Fruit fly (Drosophila melanogaster) whole organism, embryonic: Measurements from ENCODE around the gene CG3517.

Experiments
- B-H1 ChIP-seq: fragments of 200-800 bp; sonication (Bioruptor generic); IDR thresholded peaks from 3 replicates; pipeline ENCODE4 v1.3.6; 2022; ENCODE audit warnings: missing biosample characterization, missing genetic modification characterization
- B-H2 ChIP-seq: fragments of 200-800 bp; sonication (Bioruptor generic); optimal IDR thresholded peaks from 2 replicates; lab custom pipeline; 2018; ENCODE audit warnings: missing biosample characterization, mild to moderate bottlenecking, missing genetic modification characterization
- CG10274 ChIP-seq: fragments of 200-800 bp; sonication (Bioruptor generic); optimal IDR thresholded peaks from 3 replicates; lab custom pipeline; 2017; ENCODE audit warnings: missing biosample characterization, mild to moderate bottlenecking, missing genetic modification characterization
- CG10959 ChIP-seq: fragments of 200-800 bp; sonication (Bioruptor generic); IDR thresholded peaks from 2 replicates; pipeline ENCODE4 v1.3.6; 2022; ENCODE audit warnings: missing biosample characterization, missing genetic modification characterization
- CG10979 ChIP-seq: fragments of 200-800 bp; sonication (Bioruptor generic); optimal IDR thresholded peaks from 2 replicates; lab custom pipeline; 2018; ENCODE audit warnings: missing biosample characterization, mild to moderate bottlenecking, missing genetic modification characterization, moderate library complexity
- CG12155 ChIP-seq: fragments of 200-800 bp; sonication (Bioruptor generic); optimal IDR thresholded peaks from 3 replicates; lab custom pipeline; 2016; ENCODE audit warnings: missing biosample characterization, missing genetic modification characterization
- CG13287 ChIP-seq: fragments of 200-800 bp; sonication (Bioruptor generic); IDR thresholded peaks from 2 replicates; pipeline ENCODE4 v1.3.6; 2022; ENCODE audit warnings: missing biosample characterization, missing genetic modification characterization; ENCODE audit not compliant: partially characterized antibody
- CG1602 ChIP-seq: fragments of 200-800 bp; sonication (Bioruptor generic); optimal IDR thresholded peaks from 3 replicates; lab custom pipeline; 2016; ENCODE audit warnings: missing biosample characterization, missing genetic modification characterization
- CG16813 ChIP-seq: fragments of 200-800 bp; sonication (Bioruptor generic); IDR thresholded peaks from 3 replicates; pipeline ENCODE4 v1.3.6; 2022; ENCODE audit warnings: missing biosample characterization, missing genetic modification characterization; ENCODE audit not compliant: partially characterized antibody
- CG1832 ChIP-seq: fragments of 200-800 bp; sonication (Bioruptor generic); optimal IDR thresholded peaks from 2 replicates; lab custom pipeline; 2017; ENCODE audit warnings: missing biosample characterization, mild to moderate bottlenecking, missing genetic modification characterization, inconsistent platforms
- CG30020 ChIP-seq: fragments of 200-800 bp; optimal IDR thresholded peaks from 2 replicates; lab custom pipeline; 2019; ENCODE audit warnings: missing biosample characterization, mild to moderate bottlenecking, missing genetic modification characterization, moderate library complexity
- CG3163 ChIP-seq: fragments of 200-800 bp; sonication (Bioruptor generic); optimal IDR thresholded peaks from 3 replicates; lab custom pipeline; 2016; ENCODE audit warnings: missing biosample characterization, missing genetic modification characterization
- CG4730 ChIP-seq: fragments of 200-800 bp; sonication (Bioruptor generic); IDR thresholded peaks from 2 replicates; pipeline ENCODE4 v1.3.6; 2022; ENCODE audit warnings: missing biosample characterization, missing genetic modification characterization
- CG4820 ChIP-seq: fragments of 200-800 bp; sonication (Bioruptor generic); optimal IDR thresholded peaks from 3 replicates; lab custom pipeline; 2016; ENCODE audit warnings: missing biosample characterization, missing genetic modification characterization
- CG5953 ChIP-seq: fragments of 200-800 bp; sonication (Bioruptor generic); IDR thresholded peaks from 2 replicates; pipeline ENCODE4 v1.3.6; 2022; ENCODE audit warnings: missing biosample characterization, missing genetic modification characterization
- CG6683 ChIP-seq: fragments of 200-800 bp; sonication (Bioruptor generic); optimal IDR thresholded peaks from 2 replicates; lab custom pipeline; 2017; ENCODE audit warnings: missing biosample characterization, mild to moderate bottlenecking, missing genetic modification characterization, missing genetic modification reagents
- CG6765 ChIP-seq: fragments of 200-800 bp; sonication (Bioruptor generic); optimal IDR thresholded peaks from 3 replicates; lab custom pipeline; 2017; ENCODE audit warnings: missing biosample characterization, mild to moderate bottlenecking, missing genetic modification characterization
- CG6813 ChIP-seq: fragments of 200-800 bp; sonication (Bioruptor generic); optimal IDR thresholded peaks from 2 replicates; lab custom pipeline; 2017; ENCODE audit warnings: missing biosample characterization, missing genetic modification characterization, mild to moderate bottlenecking, moderate library complexity, missing genetic modification reagents
- CG7271 ChIP-seq: fragments of 200-800 bp; sonication (Bioruptor generic); optimal IDR thresholded peaks from 2 replicates; lab custom pipeline; 2018; ENCODE audit warnings: missing biosample characterization, mild to moderate bottlenecking, missing genetic modification characterization, moderate library complexity
- CG8290 ChIP-seq, 3 experiments: fragments of 200-800 bp; sonication (Bioruptor generic); optimal IDR thresholded peaks; 2 replicates each; lab custom pipeline; 2016 to 2019; ENCODE audit warnings: missing biosample characterization in 3 of 3, missing genetic modification characterization in 3 of 3, mild to moderate bottlenecking in 2 of 3, moderate library complexity in 1 of 3
- CG8765 ChIP-seq: fragments of 200-800 bp; sonication (Bioruptor generic); IDR thresholded peaks from 2 replicates; pipeline ENCODE4 v1.3.6; 2022; ENCODE audit warnings: missing biosample characterization, missing genetic modification characterization
- Dip3 ChIP-seq: fragments of 200-800 bp; sonication (Bioruptor generic); optimal IDR thresholded peaks from 3 replicates; lab custom pipeline; 2016; ENCODE audit warnings: missing biosample characterization, missing genetic modification characterization
- Drgx ChIP-seq: fragments of 200-800 bp; sonication (Bioruptor generic); IDR thresholded peaks from 2 replicates; pipeline ENCODE4 v1.3.6; 2022; ENCODE audit warnings: missing biosample characterization, missing genetic modification characterization
- Elba2 ChIP-seq: fragments of 200-800 bp; sonication (Bioruptor generic); optimal IDR thresholded peaks from 3 replicates; lab custom pipeline; 2016; ENCODE audit warnings: missing biosample characterization, missing genetic modification characterization
- MBD-R2 ChIP-seq: fragments of 200-800 bp; sonication (Bioruptor generic); IDR thresholded peaks from 2 replicates; pipeline ENCODE4 v1.3.6; 2022; ENCODE audit warnings: missing biosample characterization, missing genetic modification characterization
- MESR4 ChIP-seq: fragments of 200-800 bp; sonication (Bioruptor generic); optimal IDR thresholded peaks from 2 replicates; lab custom pipeline; 2018; ENCODE audit warnings: missing biosample characterization, mild to moderate bottlenecking, missing genetic modification characterization, moderate library complexity
- Nf-YC ChIP-seq: fragments of 200-800 bp; optimal IDR thresholded peaks from 3 replicates; lab custom pipeline; 2019; ENCODE audit warnings: missing biosample characterization, mild to moderate bottlenecking, missing genetic modification characterization, moderate library complexity
- Scr ChIP-seq: fragments of 200-800 bp; sonication (Bioruptor generic); IDR thresholded peaks from 2 replicates; pipeline ENCODE4 v1.3.6; 2022; ENCODE audit warnings: missing biosample characterization, missing genetic modification characterization; ENCODE audit not compliant: partially characterized antibody
- Sin3A ChIP-seq: fragments of >200 bp; optimal IDR thresholded peaks from 2 replicates; lab custom pipeline; 2018
- ara ChIP-seq: fragments of 200-800 bp; sonication (Bioruptor generic); IDR thresholded peaks from 2 replicates; pipeline ENCODE4 v1.3.6; 2022; ENCODE audit warnings: missing biosample characterization, missing genetic modification characterization
- ato ChIP-seq: fragments of 200-800 bp; sonication (Bioruptor generic); IDR thresholded peaks from 2 replicates; pipeline ENCODE4 v1.3.6; 2022; ENCODE audit warnings: missing biosample characterization, missing genetic modification characterization; ENCODE audit not compliant: partially characterized antibody
- btn ChIP-seq: fragments of 200-800 bp; sonication (Bioruptor generic); optimal IDR thresholded peaks from 2 replicates; lab custom pipeline; 2016; ENCODE audit warnings: missing biosample characterization, missing genetic modification characterization
- ftz-f1 ChIP-seq: fragments of 200-800 bp; sonication (Bioruptor generic); optimal IDR thresholded peaks from 2 replicates; lab custom pipeline; 2016; ENCODE audit warnings: missing biosample characterization, missing genetic modification characterization
- grau ChIP-seq: fragments of 200-800 bp; optimal IDR thresholded peaks from 3 replicates; lab custom pipeline; 2019; ENCODE audit warnings: missing biosample characterization, mild to moderate bottlenecking, missing genetic modification characterization, moderate library complexity
- hbn ChIP-seq: fragments of 200-800 bp; sonication (Bioruptor generic); IDR thresholded peaks from 2 replicates; pipeline ENCODE4 v1.3.6; 2022; ENCODE audit warnings: missing biosample characterization, missing genetic modification characterization; ENCODE audit not compliant: partially characterized antibody
- hkb ChIP-seq, 2 experiments: fragments of 200-800 bp in 1 of 2; fragments of >200 bp in 1 of 2; sonication (Bioruptor generic) in 1 of 2; IDR thresholded peaks in 1 of 2; optimal IDR thresholded peaks in 1 of 2; 2 replicates each; pipeline versions ENCODE4 v1.3.6 to Lab custom; 2017 to 2022; ENCODE audit warnings: missing biosample characterization in 1 of 2, missing genetic modification characterization in 1 of 2
- ind ChIP-seq: fragments of 200-800 bp; sonication (Bioruptor generic); optimal IDR thresholded peaks from 3 replicates; lab custom pipeline; 2016; ENCODE audit warnings: missing biosample characterization, missing genetic modification characterization
- ken ChIP-seq: fragments of 200-800 bp; sonication (Bioruptor generic); IDR thresholded peaks from 3 replicates; pipeline ENCODE4 v1.3.6; 2022; ENCODE audit warnings: missing biosample characterization, missing genetic modification characterization
- lmd ChIP-seq: fragments of 200-800 bp; sonication (Bioruptor generic); IDR thresholded peaks from 2 replicates; pipeline ENCODE4 v1.3.6; 2022; ENCODE audit warnings: missing biosample characterization, missing genetic modification characterization
- mirr ChIP-seq: fragments of 200-800 bp; sonication (Bioruptor generic); optimal IDR thresholded peaks from 3 replicates; lab custom pipeline; 2018; ENCODE audit warnings: missing biosample characterization, mild to moderate bottlenecking, missing genetic modification characterization
- onecut ChIP-seq: fragments of 200-800 bp; sonication (Bioruptor generic); IDR thresholded peaks from 2 replicates; pipeline ENCODE4 v1.3.6; 2022; ENCODE audit warnings: missing biosample characterization, missing genetic modification characterization
- prd ChIP-seq, 3 experiments: fragments of >200 bp in 2 of 3; fragments of 200-800 bp in 1 of 3; sonication (Bioruptor generic) in 1 of 3; optimal IDR thresholded peaks in 2 of 3; IDR thresholded peaks in 1 of 3; 2 replicates in 2 of 3; 3 replicates in 1 of 3; pipeline versions ENCODE4 v1.3.6 to Lab custom; 2017 to 2022; ENCODE audit warnings: missing biosample characterization in 1 of 3, missing genetic modification characterization in 1 of 3
- scrt ChIP-seq: fragments of 200-800 bp; sonication (Bioruptor generic); optimal IDR thresholded peaks from 2 replicates; lab custom pipeline; 2018; ENCODE audit warnings: missing biosample characterization, mild to moderate bottlenecking, missing genetic modification characterization, moderate library complexity
- sim ChIP-seq: fragments of 200-800 bp; sonication (Bioruptor generic); IDR thresholded peaks from 2 replicates; pipeline ENCODE4 v1.3.6; 2022; ENCODE audit warnings: missing biosample characterization, missing genetic modification characterization
- tio ChIP-seq: fragments of 200-800 bp; sonication (Bioruptor generic); optimal IDR thresholded peaks from 2 replicates; lab custom pipeline; 2017; ENCODE audit warnings: missing biosample characterization, missing genetic modification characterization, inconsistent platforms
- toy ChIP-seq: fragments of 200-800 bp; sonication (Bioruptor generic); IDR thresholded peaks from 2 replicates; pipeline ENCODE4 v1.3.6; 2022; ENCODE audit warnings: missing biosample characterization, missing genetic modification characterization
- twi ChIP-seq: fragments of 200-800 bp; optimal IDR thresholded peaks from 2 replicates; lab custom pipeline; 2019; ENCODE audit warnings: missing biosample characterization, mild to moderate bottlenecking, missing genetic modification characterization, moderate library complexity
- vfl ChIP-seq: fragments of 200-800 bp; sonication (Bioruptor generic); optimal IDR thresholded peaks from 2 replicates; lab custom pipeline; 2016; ENCODE audit warnings: missing biosample characterization, missing genetic modification characterization
- wdn ChIP-seq: fragments of 200-800 bp; sonication (Bioruptor generic); IDR thresholded peaks from 2 replicates; pipeline ENCODE4 v1.3.6; 2022; ENCODE audit warnings: missing biosample characterization, missing genetic modification characterization
- wor ChIP-seq: fragments of 200-800 bp; sonication (Bioruptor generic); IDR thresholded peaks from 2 replicates; pipeline ENCODE4 v1.3.6; 2022; ENCODE audit warnings: missing biosample characterization, missing genetic modification characterization
- zfh1 ChIP-seq: fragments of 200-800 bp; sonication (Bioruptor generic); IDR thresholded peaks from 3 replicates; pipeline ENCODE4 v1.3.6; 2022; ENCODE audit warnings: missing biosample characterization, missing genetic modification characterization

Gene CG3517

dm6 chr3R:19472218-19472617, 47.2 kb upstream of the CG3517 start (continued):
- TF ChIP-seq zfh1 (GFP tag; lab: Robert Waterston, UW) (peak; percentile 65), toy (GFP tag; lab: Robert Waterston, UW) (no peak), ind (no peak), CG16813 (GFP tag; lab: Robert Waterston, UW) (no peak), ara (GFP tag; lab: Robert Waterston, UW) (no peak), CG10959 (GFP tag; lab: Robert Waterston, UW) (no peak), CG8765 (GFP tag; lab: Robert Waterston, UW) (no peak), Nf-YC (tag; lab: Kevin White, UChicago) (no peak), Sin3A (lab: Kevin White, UChicago) (no peak), ftz-f1 (GFP tag; lab: Kevin White, UChicago) (no peak), wor (no peak), CG6683 (GFP tag; lab: Kevin White, UChicago) (no peak), tio (GFP tag; lab: Kevin White, UChicago) (no peak), CG5953 (no peak), CG6813 (peak; percentile 63), CG13287 (GFP tag; lab: Robert Waterston, UW) (no peak), B-H2 (no peak), MBD-R2 (GFP tag; lab: Robert Waterston, UW) (no peak), scrt (GFP tag; lab: Kevin White, UChicago) (no peak), CG4730 (GFP tag; lab: Robert Waterston, UW) (no peak), Elba2 (GFP tag; lab: Kevin White, UChicago) (no peak), twi (tag; lab: Kevin White, UChicago) (peak; percentile 86), Drgx (no peak), CG7271 (tag; lab: Kevin White, UChicago) (no peak), CG30020 (no peak), lmd (no peak), B-H1 (GFP tag; lab: Robert Waterston, UW) (no peak), sim (GFP tag; lab: Robert Waterston, UW) (no peak), CG3163 (GFP tag; lab: Kevin White, UChicago) (no peak), ken (GFP tag; lab: Robert Waterston, UW) (peak; percentile 50; the same call in 1 of the 3 replicates), vfl (GFP tag; lab: Kevin White, UChicago) (no peak), hkb (optimal IDR thresholded peaks at IDR 0.05; lab: Kevin White, UChicago) (no peak), hkb (GFP tag; IDR thresholded peaks at IDR 0.05; lab: Robert Waterston, UW) (no peak), prd (optimal IDR thresholded peaks at IDR 0.05; lab: Kevin White, UChicago) (no peak), prd (GFP tag; IDR thresholded peaks at IDR 0.05; lab: Robert Waterston, UW) (no peak), CG10979 (tag; lab: Kevin White, UChicago) (no peak), CG10274 (no peak), mirr (GFP tag; lab: Kevin White, UChicago) (peak; percentile 49), CG6765 (no peak), Dip3 (GFP tag; lab: Kevin White, UChicago) (no peak), wdn (GFP tag; lab: Robert Waterston, UW) (no peak), CG4820 (GFP tag; lab: Kevin White, UChicago) (no peak), btn (GFP tag; lab: Kevin White, UChicago) (no peak), CG1602 (GFP tag; lab: Kevin White, UChicago) (no peak), ato (GFP tag; lab: Robert Waterston, UW) (no peak), hbn (no peak), grau (no peak), CG8290 (GFP tag; optimal IDR thresholded peaks at IDR 0.05; lab: Kevin White, UChicago) (peak; percentile 3), CG8290 (tag; optimal IDR thresholded peaks at IDR 0.05; lab: Kevin White, UChicago) (peak in 1 of 2 experiments; percentile 37), CG1832 (no peak), onecut (GFP tag; lab: Robert Waterston, UW) (peak; percentile 36; the same call in 1 of the 2 replicates), Scr (no peak), MESR4 (no peak), CG12155 (GFP tag; lab: Kevin White, UChicago) (no peak)
